Worm (Caenorhabditis elegans) whole organism, young adult: ENCODE data around the gene smap-1.

Source experiments
- B0336.3 ChIP-seq: fragments of 200-800 bp; sonication (Bioruptor generic); IDR thresholded peaks from 2 replicates; pipeline ENCODE4 v1.3.6; 2022; ENCODE audit warnings: missing genetic modification characterization, missing compliant biosample characterization
- C17E4.6 ChIP-seq: fragments of 200-800 bp; sonication (Bioruptor generic); IDR thresholded peaks from 2 replicates; pipeline ENCODE4 v1.3.6; 2022; ENCODE audit warnings: missing genetic modification reagents, missing genetic modification characterization, missing compliant biosample characterization
- D2030.7 ChIP-seq: fragments of 200-800 bp; sonication (Bioruptor generic); IDR thresholded peaks from 2 replicates; pipeline ENCODE4 v1.3.6; 2022; ENCODE audit warnings: missing genetic modification reagents, missing genetic modification characterization, missing compliant biosample characterization
- F22D6.2 ChIP-seq: sonication (generic microtip); optimal IDR thresholded peaks from 2 replicates; lab custom pipeline; 2016; ENCODE audit warnings: mild to moderate bottlenecking, missing genetic modification characterization, missing compliant biosample characterization
- F23B12.7 ChIP-seq: sonication (generic microtip); optimal IDR thresholded peaks from 2 replicates; lab custom pipeline; 2017; ENCODE audit warnings: missing genetic modification characterization, mild to moderate bottlenecking, missing compliant biosample characterization, antibody characterized with exemption, moderate library complexity; ENCODE audit not compliant: insufficient read depth
- F33H1.4 ChIP-seq: fragments of 200-800 bp; sonication (Bioruptor generic); IDR thresholded peaks from 2 replicates; pipeline ENCODE4 v1.3.6; 2022; ENCODE audit warnings: missing genetic modification reagents, missing genetic modification characterization, missing compliant biosample characterization
- Y53F4B.3 ChIP-seq: fragments of 200-800 bp; sonication (Bioruptor generic); IDR thresholded peaks from 2 replicates; pipeline ENCODE4 v1.3.6; 2022; ENCODE audit warnings: missing genetic modification reagents, missing genetic modification characterization, missing compliant biosample characterization
- ama-1 ChIP-seq, 3 experiments: fragments of 150-350 bp in 1 of 3; sonication (generic microtip) in 2 of 3; optimal IDR thresholded peaks; 2 replicates each; lab custom pipeline; 2014 to 2018; ENCODE audit warnings: missing biosample characterization in 2 of 3, missing genetic modification characterization in 2 of 3, missing genetic modification reagents in 2 of 3
- aptf-3 ChIP-seq: fragments of 200-800 bp; sonication (Bioruptor generic); IDR thresholded peaks from 2 replicates; pipeline ENCODE4 v1.3.6; 2022; ENCODE audit warnings: missing genetic modification characterization, missing compliant biosample characterization
- attf-5 ChIP-seq: fragments of 200-800 bp; sonication (Bioruptor generic); optimal IDR thresholded peaks from 2 replicates; lab custom pipeline; 2018; ENCODE audit warnings: mild to moderate bottlenecking, missing genetic modification characterization, missing compliant biosample characterization
- bed-2 ChIP-seq: fragments of 200-800 bp; sonication (Bioruptor generic); IDR thresholded peaks from 2 replicates; pipeline ENCODE4 v1.3.6; 2022; ENCODE audit warnings: missing genetic modification reagents, missing genetic modification characterization, missing compliant biosample characterization
- ceh-91 ChIP-seq: fragments of 200-800 bp; sonication (Bioruptor generic); IDR thresholded peaks from 2 replicates; pipeline ENCODE4 v1.3.6; 2022; ENCODE audit warnings: missing genetic modification reagents, missing genetic modification characterization, missing compliant biosample characterization
- dox-1 ChIP-seq: fragments of 200-800 bp; sonication (Bioruptor generic); IDR thresholded peaks from 2 replicates; pipeline ENCODE4 v1.3.6; 2022; ENCODE audit warnings: missing genetic modification reagents, missing genetic modification characterization, missing compliant biosample characterization
- egl-44 ChIP-seq: fragments of 200-800 bp; sonication (Bioruptor generic); IDR thresholded peaks from 2 replicates; pipeline ENCODE4 v1.3.6; 2022; ENCODE audit warnings: missing genetic modification reagents, missing genetic modification characterization, missing compliant biosample characterization
- egrh-3 ChIP-seq: fragments of 200-800 bp; sonication (Bioruptor generic); IDR thresholded peaks from 2 replicates; pipeline ENCODE4 v1.3.6; 2022; ENCODE audit warnings: missing genetic modification reagents, missing genetic modification characterization, missing compliant biosample characterization
- ekl-4 ChIP-seq: fragments of 200-800 bp; sonication (Bioruptor generic); IDR thresholded peaks from 2 replicates; pipeline ENCODE4 v1.3.6; 2022; ENCODE audit warnings: missing genetic modification reagents, missing genetic modification characterization, missing compliant biosample characterization
- ets-4 ChIP-seq: fragments of 200-800 bp; sonication (Bioruptor generic); optimal IDR thresholded peaks from 2 replicates; lab custom pipeline; 2018; ENCODE audit warnings: mild to moderate bottlenecking, missing genetic modification characterization, missing compliant biosample characterization
- fkh-3 ChIP-seq: sonication (generic microtip); optimal IDR thresholded peaks from 2 replicates; lab custom pipeline; 2016; ENCODE audit warnings: mild to moderate bottlenecking, missing genetic modification characterization, missing compliant biosample characterization
- gei-17 ChIP-seq: fragments of 200-800 bp; sonication (Bioruptor generic); optimal IDR thresholded peaks from 2 replicates; lab custom pipeline; 2018; ENCODE audit warnings: mild to moderate bottlenecking, missing genetic modification characterization, missing compliant biosample characterization
- him-1 ChIP-seq: sonication (generic microtip); optimal IDR thresholded peaks from 2 replicates; lab custom pipeline; 2016; ENCODE audit warnings: missing genotype, missing genetic modification reagents, missing genetic modification characterization, missing compliant biosample characterization
- hlh-26 ChIP-seq: fragments of 200-800 bp; sonication (Bioruptor generic); conservative IDR thresholded peaks from 2 replicates; pipeline ENCODE4 v1.3.6; 2022; ENCODE audit warnings: missing genetic modification reagents, missing genetic modification characterization, missing compliant biosample characterization
- hmg-20 ChIP-seq: fragments of 200-800 bp; sonication (Bioruptor generic); IDR thresholded peaks from 2 replicates; pipeline ENCODE4 v1.3.6; 2022; ENCODE audit warnings: missing genetic modification reagents, missing genetic modification characterization, missing compliant biosample characterization
- let-526 ChIP-seq: fragments of 200-800 bp; sonication (Bioruptor generic); IDR thresholded peaks from 2 replicates; pipeline ENCODE4 v1.3.6; 2022; ENCODE audit warnings: missing genetic modification reagents, missing genetic modification characterization, missing compliant biosample characterization
- let-607 ChIP-seq, 2 experiments: fragments of 200-800 bp in 1 of 2; sonication (Bioruptor generic) in 1 of 2; sonication (generic microtip) in 1 of 2; optimal IDR thresholded peaks; 2 replicates each; lab custom pipeline; 2016 to 2018; ENCODE audit warnings: mild to moderate bottlenecking in 2 of 2, missing compliant biosample characterization in 2 of 2, missing genetic modification characterization in 2 of 2, moderate library complexity in 2 of 2, missing genotype in 1 of 2
- lin-26 ChIP-seq: fragments of 200-800 bp; sonication (Bioruptor generic); IDR thresholded peaks from 2 replicates; pipeline ENCODE4 v1.3.6; 2022; ENCODE audit warnings: missing genetic modification reagents, missing genetic modification characterization, missing compliant biosample characterization
- lin-35 ChIP-seq, 3 experiments: fragments of 150-350 bp in 2 of 3; sonication (generic microtip) in 1 of 3; optimal IDR thresholded peaks; 2 replicates each; lab custom pipeline; 2014 to 2018; ENCODE audit warnings: missing biosample characterization in 3 of 3, missing genetic modification characterization in 3 of 3, missing genetic modification reagents in 3 of 3
- lin-54 ChIP-seq: fragments of 200-800 bp; sonication (Bioruptor generic); optimal IDR thresholded peaks from 2 replicates; lab custom pipeline; 2018; ENCODE audit warnings: mild to moderate bottlenecking, missing genetic modification characterization, missing compliant biosample characterization
- lsl-1 ChIP-seq: fragments of 200-800 bp; sonication (Bioruptor generic); optimal IDR thresholded peaks from 2 replicates; lab custom pipeline; 2018; ENCODE audit warnings: mild to moderate bottlenecking, missing genetic modification characterization, moderate library complexity, missing compliant biosample characterization
- madf-3 ChIP-seq: fragments of 200-800 bp; sonication (Bioruptor generic); IDR thresholded peaks from 2 replicates; pipeline ENCODE4 v1.3.6; 2022; ENCODE audit warnings: missing genetic modification reagents, missing genetic modification characterization, missing compliant biosample characterization
- madf-6 ChIP-seq: fragments of 200-800 bp; sonication (Bioruptor generic); IDR thresholded peaks from 2 replicates; pipeline ENCODE4 v1.3.6; 2022; ENCODE audit warnings: missing genetic modification reagents, missing genetic modification characterization, missing compliant biosample characterization
- madf-8 ChIP-seq: fragments of 200-800 bp; sonication (Bioruptor generic); conservative IDR thresholded peaks from 2 replicates; pipeline ENCODE4 v1.3.6; 2022; ENCODE audit warnings: missing genetic modification reagents, missing genetic modification characterization, missing compliant biosample characterization
- mcd-1 ChIP-seq: fragments of 200-800 bp; sonication (Bioruptor generic); IDR thresholded peaks from 2 replicates; pipeline ENCODE4 v1.3.6; 2022; ENCODE audit warnings: missing genetic modification reagents, missing genetic modification characterization, missing compliant biosample characterization
- mes-4 ChIP-seq: sonication (generic microtip); optimal IDR thresholded peaks from 2 replicates; lab custom pipeline; 2016; ENCODE audit warnings: missing genotype, missing genetic modification characterization, missing compliant biosample characterization
- nfya-1 ChIP-seq: sonication (generic microtip); optimal IDR thresholded peaks from 2 replicates; lab custom pipeline; 2017; ENCODE audit warnings: antibody characterized with exemption, missing compliant biosample characterization, missing genetic modification characterization, borderline replicate concordance; ENCODE audit not compliant: insufficient read depth
- nfyb-1 ChIP-seq: fragments of 200-800 bp; sonication (Bioruptor generic); IDR thresholded peaks from 2 replicates; pipeline ENCODE4 v1.3.6; 2022; ENCODE audit warnings: missing genetic modification reagents, missing genetic modification characterization, missing compliant biosample characterization
- nhr-27 ChIP-seq: fragments of 200-800 bp; sonication (Bioruptor generic); optimal IDR thresholded peaks from 2 replicates; lab custom pipeline; 2018; ENCODE audit warnings: mild to moderate bottlenecking, missing genetic modification characterization, moderate library complexity, missing compliant biosample characterization
- nhr-90 ChIP-seq: sonication (generic microtip); optimal IDR thresholded peaks from 2 replicates; lab custom pipeline; 2016; ENCODE audit warnings: missing genotype, mild to moderate bottlenecking, missing genetic modification characterization, missing compliant biosample characterization
- pha-4 ChIP-seq: fragments of 150-350 bp; sonication (generic microtip); optimal IDR thresholded peaks from 2 replicates; lab custom pipeline; 2014; ENCODE audit warnings: missing biosample characterization, missing genetic modification reagents, missing genetic modification characterization
- rcor-1 ChIP-seq: fragments of 200-800 bp; sonication (Bioruptor generic); IDR thresholded peaks from 2 replicates; pipeline ENCODE4 v1.3.6; 2022; ENCODE audit warnings: missing genetic modification reagents, missing genetic modification characterization, missing compliant biosample characterization
- rec-8 ChIP-seq, 2 experiments: sonication (generic microtip); optimal IDR thresholded peaks; 2 replicates each; lab custom pipeline; 2016; ENCODE audit warnings: mild to moderate bottlenecking in 2 of 2, missing genetic modification characterization in 2 of 2, missing genetic modification reagents in 2 of 2, missing genotype in 2 of 2, missing biosample characterization in 1 of 2, missing compliant biosample characterization in 1 of 2, moderate library complexity in 1 of 2
- repo-1 ChIP-seq: sonication (generic microtip); optimal IDR thresholded peaks from 2 replicates; lab custom pipeline; 2017; ENCODE audit warnings: mild to moderate bottlenecking, missing genetic modification characterization, missing compliant biosample characterization
- rpc-1 ChIP-seq, 2 experiments: fragments of 150-350 bp in 1 of 2; sonication (generic microtip) in 1 of 2; optimal IDR thresholded peaks; 2 replicates each; lab custom pipeline; 2014 to 2018; ENCODE audit warnings: missing biosample characterization in 1 of 2, missing genetic modification characterization in 1 of 2, missing genetic modification reagents in 1 of 2, missing genotype in 1 of 2
- sdz-38 ChIP-seq: sonication (generic microtip); optimal IDR thresholded peaks from 2 replicates; lab custom pipeline; 2016; ENCODE audit warnings: missing genotype, missing genetic modification characterization, missing compliant biosample characterization
- unc-62 ChIP-seq: fragments of 150-350 bp; optimal IDR thresholded peaks from 2 replicates; lab custom pipeline; 2014; ENCODE audit warnings: missing biosample characterization, missing genetic modification reagents, missing genetic modification characterization
- xnd-1 ChIP-seq: sonication (generic microtip); optimal IDR thresholded peaks from 2 replicates; lab custom pipeline; 2016; ENCODE audit warnings: missing genotype, missing genetic modification reagents, missing genetic modification characterization, missing compliant biosample characterization
- zfh-2 ChIP-seq: fragments of 200-800 bp; sonication (Bioruptor generic); conservative IDR thresholded peaks from 2 replicates; pipeline ENCODE4 v1.3.6; 2022; ENCODE audit warnings: missing genetic modification reagents, missing genetic modification characterization, missing compliant biosample characterization
- ztf-3 ChIP-seq: fragments of 200-800 bp; sonication (Bioruptor generic); optimal IDR thresholded peaks from 2 replicates; lab custom pipeline; 2018; ENCODE audit warnings: mild to moderate bottlenecking, missing genetic modification characterization, missing compliant biosample characterization

The smap-1 gene

DNA sequence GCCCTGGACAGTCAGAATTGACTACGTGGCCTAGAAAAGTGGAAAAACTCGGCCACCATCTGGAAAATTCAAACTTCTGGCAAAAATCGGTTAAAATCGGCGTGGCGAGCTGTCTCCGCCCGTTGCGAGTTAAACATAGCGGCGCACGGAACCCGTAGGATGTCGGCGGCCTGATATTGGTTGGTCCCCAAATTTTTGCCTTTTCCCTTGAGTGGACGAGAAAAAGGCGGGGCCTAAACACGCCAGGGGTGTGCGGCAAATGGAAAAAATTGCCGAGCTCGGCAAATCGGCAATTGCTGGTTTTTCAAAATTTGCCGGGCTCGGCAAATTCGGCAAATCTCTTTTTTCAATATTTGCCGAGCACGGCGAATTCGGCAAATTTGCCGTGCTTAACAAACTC is 6.3 kb downstream of the smap-1 start (continued):
- TF ChIP-seq let-607 (tag; optimal IDR thresholded peaks at IDR 0.05; lab: Kevin White, UChicago) (no peak), attf-5 (GFP tag; lab: Kevin White, UChicago) (no peak), let-526 (GFP tag; lab: Robert Waterston, UW) (no peak), hmg-20 (GFP tag; lab: Robert Waterston, UW) (no peak), ceh-91 (peak; percentile 59)

- TF ChIP-seq ama-1 (optimal IDR thresholded peaks at IDR 0.05; lab: Kevin White, UChicago) (no peak), ama-1 (GFP tag; optimal IDR thresholded peaks at IDR 0.05; lab: Kevin White, UChicago) (no peak), B0336.3 (no peak), nfya-1 (tag; lab: Kevin White, UChicago) (no peak), D2030.7 (GFP tag; lab: Robert Waterston, UW) (peak; percentile 34; the same call in 1 of the 2 replicates), mes-4 (no peak), zfh-2 (no peak), nfyb-1 (GFP tag; lab: Robert Waterston, UW) (no peak), F23B12.7 (tag; lab: Kevin White, UChicago) (no peak), mcd-1 (GFP tag; lab: Robert Waterston, UW) (0 out of 2 replicates have a peak, but pooled peaks have one; percentile 13), F33H1.4 (GFP tag; lab: Robert Waterston, UW) (peak; percentile 49), xnd-1 (tag; lab: Kevin White, UChicago) (no peak), unc-62 (GFP tag; lab: Kevin White, UChicago) (no peak), bed-2 (GFP tag; lab: Robert Waterston, UW) (no peak), lsl-1 (GFP tag; lab: Kevin White, UChicago) (peak; percentile 78), dox-1 (GFP tag; lab: Robert Waterston, UW) (0 out of 2 replicates have a peak, but pooled peaks have one; percentile 19), lin-35 (GFP tag; optimal IDR thresholded peaks at IDR 0.05; lab: Kevin White, UChicago) (no peak), ztf-3 (GFP tag; lab: Kevin White, UChicago) (no peak), rcor-1 (GFP tag; lab: Robert Waterston, UW) (no peak), rpc-1 (optimal IDR thresholded peaks at IDR 0.05; lab: Kevin White, UChicago) (no peak), rpc-1 (tag; optimal IDR thresholded peaks at IDR 0.05; lab: Kevin White, UChicago) (no peak), lin-54 (no peak), egrh-3 (GFP tag; lab: Robert Waterston, UW) (no peak), aptf-3 (no peak), ekl-4 (0 out of 2 replicates have a peak, but pooled peaks have one; percentile 20), madf-3 (GFP tag; lab: Robert Waterston, UW) (no peak), madf-8 (no peak), egl-44 (no peak), nhr-90 (tag; lab: Kevin White, UChicago) (no peak), fkh-3 (tag; lab: Kevin White, UChicago) (no peak), pha-4 (tag; lab: Kevin White, UChicago) (no peak), F22D6.2 (tag; lab: Kevin White, UChicago) (no peak), sdz-38 (no peak), ets-4 (GFP tag; lab: Kevin White, UChicago) (no peak), rec-8 (tag; optimal IDR thresholded peaks at IDR 0.05; lab: Kevin White, UChicago) (no peak), madf-6 (GFP tag; lab: Robert Waterston, UW) (peak; percentile 61), hlh-26 (no peak), C17E4.6 (no peak), gei-17 (GFP tag; lab: Kevin White, UChicago) (no peak), repo-1 (no peak), lin-26 (no peak), nhr-27 (tag; lab: Kevin White, UChicago) (no peak), him-1 (tag; lab: Kevin White, UChicago) (no peak), Y53F4B.3 (GFP tag; lab: Robert Waterston, UW) (no peak)
These were observed 9.1 kb downstream of the smap-1 start, which contains the start of gene tat-3 for ce11 chrIII:10730510-10730909. Gene tat-3, minus strand, starts transcription at chrIII:10730705.
